Comparison of ENCODE assay signal across 5 fruit fly cellular contexts in the genomic region with DNA sequence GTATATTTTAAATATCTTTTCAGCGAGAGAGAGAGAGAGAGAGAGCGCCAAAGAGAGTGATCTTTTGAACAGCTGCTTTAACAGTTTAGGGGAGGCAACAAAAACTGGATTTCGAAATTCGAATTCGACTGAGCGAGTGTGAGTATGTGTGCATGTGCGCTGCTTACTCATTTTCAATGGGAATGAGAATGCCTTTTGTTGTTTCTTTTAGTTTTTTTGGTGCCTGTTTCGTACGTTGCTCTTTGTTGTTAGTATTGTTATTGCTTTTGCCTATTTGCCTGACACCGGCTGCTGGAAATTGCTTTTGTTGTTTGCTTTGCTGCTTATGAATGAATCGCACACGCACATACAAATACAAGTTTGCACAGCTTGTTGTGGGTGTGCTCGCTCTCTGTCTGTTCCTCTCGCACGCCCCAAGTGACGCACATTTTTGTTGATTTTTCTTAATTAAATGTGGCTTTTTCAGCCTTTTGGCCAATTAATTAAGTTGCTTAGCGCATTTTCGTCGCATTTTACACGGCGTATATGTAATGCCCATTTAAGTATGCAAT.
TF ChIP-seq lines count a peak whose summit lies in the region.

No protein-coding gene starts in this region.

- TF ChIP-seq CTCF in whole organism, embryonic (GFP tag; optimal IDR thresholded peaks at IDR 0.05; lab: Kevin White, UChicago): no peak

TF ChIP-seq in whole organism, adult, 20 proteins besides CTCF, POLR2A, EP300 and RAD21:
- TF ChIP-seq Mnt (GFP tag; optimal IDR thresholded peaks at IDR 0.05; lab: Kevin White, UChicago) (peak; percentile 38), CG14711 (tag; optimal IDR thresholded peaks at IDR 0.05; lab: Kevin White, UChicago) (peak; percentile 3), CG11617 (GFP tag; optimal IDR thresholded peaks at IDR 0.05; lab: Kevin White, UChicago) (peak; percentile 51), CG1620 (GFP tag; optimal IDR thresholded peaks at IDR 0.05; lab: Kevin White, UChicago) (no peak), CG7045 (GFP tag; optimal IDR thresholded peaks at IDR 0.05; lab: Kevin White, UChicago) (peak; percentile 64), ovo (GFP tag; optimal IDR thresholded peaks at IDR 0.05; lab: Kevin White, UChicago) (no peak), tj (GFP tag; optimal IDR thresholded peaks at IDR 0.05; lab: Kevin White, UChicago) (peak; percentile 48), cnc (optimal IDR thresholded peaks at IDR 0.05; lab: Kevin White, UChicago) (no peak), cic (GFP tag; optimal IDR thresholded peaks at IDR 0.05; lab: Kevin White, UChicago) (peak; percentile 98), kay (GFP tag; lab: Kevin White, UChicago; ENCODE audit: borderline replicate concordance) (peak; percentile 98), Clk (GFP tag; optimal IDR thresholded peaks at IDR 0.05; lab: Kevin White, UChicago) (no peak), CG5204 (GFP tag; optimal IDR thresholded peaks at IDR 0.05; lab: Kevin White, UChicago) (no peak), CG7101 (tag; optimal IDR thresholded peaks at IDR 0.05; lab: Kevin White, UChicago) (peak; percentile 26), CG12768 (GFP tag; optimal IDR thresholded peaks at IDR 0.05; lab: Kevin White, UChicago) (peak; percentile 75), pad (GFP tag; optimal IDR thresholded peaks at IDR 0.05; lab: Kevin White, UChicago) (peak; percentile 77)

TF ChIP-seq in whole organism, embryonic, 481 proteins besides CTCF, POLR2A, EP300 and RAD21 (continues in another document):
- peak; percentile 80 for TF ChIP-seq caup (GFP tag; optimal IDR thresholded peaks at IDR 0.05; lab: Kevin White, UChicago; ENCODE audit: severe bottlenecking)
- peak; percentile 76 for TF ChIP-seq CG12071 (GFP tag; optimal IDR thresholded peaks at IDR 0.05; lab: Kevin White, UChicago)
- no peak for TF ChIP-seq Rx (GFP tag; IDR thresholded peaks at IDR 0.05; lab: Robert Waterston, UW)
- no peak for TF ChIP-seq Oli (tag; optimal IDR thresholded peaks at IDR 0.05; lab: Kevin White, UChicago)
- no peak for TF ChIP-seq z (GFP tag; IDR thresholded peaks at IDR 0.05; lab: Robert Waterston, UW)
- no peak for TF ChIP-seq slou (GFP tag; optimal IDR thresholded peaks at IDR 0.05; lab: Kevin White, UChicago)
- TF ChIP-seq hkb (optimal IDR thresholded peaks at IDR 0.05; lab: Kevin White, UChicago): no peak
- TF ChIP-seq hkb (GFP tag; IDR thresholded peaks at IDR 0.05; lab: Robert Waterston, UW): peak; percentile 68
- TF ChIP-seq tup (GFP tag; optimal IDR thresholded peaks at IDR 0.05; lab: Kevin White, UChicago): no peak
- TF ChIP-seq gcm (GFP tag; optimal IDR thresholded peaks at IDR 0.05; lab: Kevin White, UChicago): no peak
- peak; percentile 59 for TF ChIP-seq CG2120 (GFP tag; optimal IDR thresholded peaks at IDR 0.05; lab: Kevin White, UChicago)
- TF ChIP-seq Asciz (GFP tag; optimal IDR thresholded peaks at IDR 0.05; lab: Kevin White, UChicago): peak; percentile 76
- peak; percentile 36 for TF ChIP-seq Dek (tag; optimal IDR thresholded peaks at IDR 0.05; lab: Kevin White, UChicago)
- TF ChIP-seq zfh1 (GFP tag; IDR thresholded peaks at IDR 0.05; lab: Robert Waterston, UW): peak; percentile 34; the same call in 1 of the 3 replicates
- no peak for TF ChIP-seq CG3847 (GFP tag; IDR thresholded peaks at IDR 0.05; lab: Robert Waterston, UW)
- TF ChIP-seq chm (GFP tag; IDR thresholded peaks at IDR 0.05; lab: Robert Waterston, UW): peak; percentile 16; the same call in 1 of the 2 replicates
- TF ChIP-seq sug (tag; optimal IDR thresholded peaks at IDR 0.05; lab: Kevin White, UChicago): peak; percentile 44
- no peak for TF ChIP-seq bigmax (GFP tag; optimal IDR thresholded peaks at IDR 0.05; lab: Kevin White, UChicago)

TF ChIP-seq in whole organism, prepupa, 60 proteins besides CTCF, POLR2A, EP300 and RAD21 (continues in another document):
- peak; percentile 96 for TF ChIP-seq ss (GFP tag; optimal IDR thresholded peaks at IDR 0.05; lab: Kevin White, UChicago)
- peak; percentile 41 for TF ChIP-seq OdsH (GFP tag; optimal IDR thresholded peaks at IDR 0.05; lab: Kevin White, UChicago)
- peak; percentile 69 for TF ChIP-seq Sox14 (GFP tag; optimal IDR thresholded peaks at IDR 0.05; lab: Kevin White, UChicago)
- peak; percentile 95 for TF ChIP-seq CG9139 (GFP tag; optimal IDR thresholded peaks at IDR 0.05; lab: Kevin White, UChicago)
- TF ChIP-seq lz (GFP tag; optimal IDR thresholded peaks at IDR 0.05; lab: Kevin White, UChicago): no peak
- peak; percentile 65 for TF ChIP-seq vri (GFP tag; optimal IDR thresholded peaks at IDR 0.05; lab: Kevin White, UChicago)
- TF ChIP-seq eg (GFP tag; IDR thresholded peaks at IDR 0.05; lab: Robert Waterston, UW): peak; percentile 96
- peak; percentile 43 for TF ChIP-seq pdm3 (GFP tag; optimal IDR thresholded peaks at IDR 0.05; lab: Kevin White, UChicago)
- TF ChIP-seq Blimp-1 (GFP tag; optimal IDR thresholded peaks at IDR 0.05; lab: Kevin White, UChicago): no peak
- TF ChIP-seq cyc (GFP tag; optimal IDR thresholded peaks at IDR 0.05; lab: Kevin White, UChicago): no peak
- TF ChIP-seq CG6163 (GFP tag; IDR thresholded peaks at IDR 0.05; lab: Robert Waterston, UW): peak; percentile 96
- TF ChIP-seq CG11294 (GFP tag; IDR thresholded peaks at IDR 0.05; lab: Robert Waterston, UW): peak; percentile 38; the same call in 1 of the 2 replicates
- peak; percentile 92 for TF ChIP-seq CG16779 (tag; optimal IDR thresholded peaks at IDR 0.05; lab: Kevin White, UChicago)
- TF ChIP-seq CG11902 (GFP tag; optimal IDR thresholded peaks at IDR 0.05; lab: Kevin White, UChicago): no peak
- peak; percentile 96 for TF ChIP-seq CG6276 (GFP tag; optimal IDR thresholded peaks at IDR 0.05; lab: Kevin White, UChicago)
- peak; percentile 84 for TF ChIP-seq CG3032 (tag; optimal IDR thresholded peaks at IDR 0.05; lab: Kevin White, UChicago)
- no peak for TF ChIP-seq Ets21C (GFP tag; optimal IDR thresholded peaks at IDR 0.05; lab: Kevin White, UChicago)
- peak; percentile 56 for TF ChIP-seq CG8632 (GFP tag; optimal IDR thresholded peaks at IDR 0.05; lab: Kevin White, UChicago)

TF ChIP-seq in whole organism, pupa, 21 proteins besides CTCF, POLR2A, EP300 and RAD21 (continues in another document):
- TF ChIP-seq Ets98B (GFP tag; IDR thresholded peaks at IDR 0.05; lab: Robert Waterston, UW) (peak; percentile 93), gl (tag; optimal IDR thresholded peaks at IDR 0.05; lab: Kevin White, UChicago) (peak; percentile 99), fd96Ca (GFP tag; IDR thresholded peaks at IDR 0.05; lab: Robert Waterston, UW) (peak; percentile 90), CG15710 (tag; optimal IDR thresholded peaks at IDR 0.05; lab: Kevin White, UChicago) (peak; percentile 80), CG14655 (GFP tag; optimal IDR thresholded peaks at IDR 0.05; lab: Kevin White, UChicago) (peak; percentile 89), CG8301 (tag; optimal IDR thresholded peaks at IDR 0.05; lab: Kevin White, UChicago) (peak; percentile 86), EcR (GFP tag; optimal IDR thresholded peaks at IDR 0.05; lab: Kevin White, UChicago) (peak; percentile 97), Pif1A (GFP tag; optimal IDR thresholded peaks at IDR 0.05; lab: Kevin White, UChicago) (peak; percentile 85), CG17806 (tag; optimal IDR thresholded peaks at IDR 0.05; lab: Kevin White, UChicago) (peak; percentile 74), CG12605 (GFP tag; IDR thresholded peaks at IDR 0.05; lab: Robert Waterston, UW) (peak; percentile 98), D1 (tag; optimal IDR thresholded peaks at IDR 0.05; lab: Kevin White, UChicago) (peak; percentile 66), Pif1B (GFP tag; optimal IDR thresholded peaks at IDR 0.05; lab: Kevin White, UChicago) (peak; percentile 81), CG32121 (GFP tag; IDR thresholded peaks at IDR 0.05; lab: Robert Waterston, UW) (peak; percentile 87), CG4496 (GFP tag; IDR thresholded peaks at IDR 0.05; lab: Robert Waterston, UW) (peak; percentile 94), rn (GFP tag; IDR thresholded peaks at IDR 0.05; lab: Robert Waterston, UW) (peak; percentile 64; the same call in 1 of the 2 replicates), CG34367 (tag; optimal IDR thresholded peaks at IDR 0.05; lab: Kevin White, UChicago) (peak; percentile 92), CG9948 (tag; optimal IDR thresholded peaks at IDR 0.05; lab: Kevin White, UChicago) (peak; percentile 76), Snoo (tag; optimal IDR thresholded peaks at IDR 0.05; lab: Kevin White, UChicago) (peak; percentile 33), CG10348 (GFP tag; IDR thresholded peaks at IDR 0.05; lab: Robert Waterston, UW) (no peak), CG13204 (GFP tag; optimal IDR thresholded peaks at IDR 0.05; lab: Kevin White, UChicago) (peak; percentile 93)

TF ChIP-seq in whole organism, wandering third instar larva, 38 proteins besides CTCF, POLR2A, EP300 and RAD21 (continues in another document):
- peak; percentile 86 for TF ChIP-seq jim (GFP tag; optimal IDR thresholded peaks at IDR 0.05; lab: Kevin White, UChicago)
- no peak for TF ChIP-seq Abd-B (GFP tag; optimal IDR thresholded peaks at IDR 0.05; lab: Kevin White, UChicago)
- TF ChIP-seq brk (GFP tag; optimal IDR thresholded peaks at IDR 0.05; lab: Kevin White, UChicago): peak; percentile 71
- peak; percentile 27 for TF ChIP-seq CG9705 (GFP tag; optimal IDR thresholded peaks at IDR 0.05; lab: Kevin White, UChicago)
- TF ChIP-seq Mio (GFP tag; optimal IDR thresholded peaks at IDR 0.05; lab: Kevin White, UChicago): no peak
- TF ChIP-seq foxo (GFP tag; optimal IDR thresholded peaks at IDR 0.05; lab: Kevin White, UChicago): peak in 1 of 2 experiments; percentile 54
- TF ChIP-seq Hr83 (GFP tag; optimal IDR thresholded peaks at IDR 0.05; lab: Kevin White, UChicago; ENCODE audit: poor library complexity, severe bottlenecking): peak; percentile 98
- TF ChIP-seq sv (GFP tag; optimal IDR thresholded peaks at IDR 0.05; lab: Kevin White, UChicago): no peak
- TF ChIP-seq dsf (GFP tag; optimal IDR thresholded peaks at IDR 0.05; lab: Kevin White, UChicago; ENCODE audit: borderline replicate concordance): peak; percentile 7
- TF ChIP-seq h (GFP tag; optimal IDR thresholded peaks at IDR 0.05; lab: Kevin White, UChicago): peak; percentile 81
- no peak for TF ChIP-seq CG32264 (GFP tag; optimal IDR thresholded peaks at IDR 0.05; lab: Kevin White, UChicago)
- TF ChIP-seq ey (GFP tag; optimal IDR thresholded peaks at IDR 0.05; lab: Kevin White, UChicago): peak; percentile 42
- TF ChIP-seq fru (GFP tag; optimal IDR thresholded peaks at IDR 0.05; lab: Kevin White, UChicago): peak; percentile 53
- TF ChIP-seq usp (GFP tag; optimal IDR thresholded peaks at IDR 0.05; lab: Kevin White, UChicago): no peak
- TF ChIP-seq tai (GFP tag; optimal IDR thresholded peaks at IDR 0.05; lab: Kevin White, UChicago): peak; percentile 90
- TF ChIP-seq br (GFP tag; optimal IDR thresholded peaks at IDR 0.05; lab: Kevin White, UChicago): peak; percentile 80
- TF ChIP-seq OdsH (GFP tag; optimal IDR thresholded peaks at IDR 0.05; lab: Kevin White, UChicago): peak; percentile 87
- peak; percentile 24 for TF ChIP-seq woc (GFP tag; optimal IDR thresholded peaks at IDR 0.05; lab: Kevin White, UChicago)
- TF ChIP-seq psq (GFP tag; optimal IDR thresholded peaks at IDR 0.05; lab: Kevin White, UChicago): peak; percentile 71
- TF ChIP-seq Myc (optimal IDR thresholded peaks at IDR 0.05; lab: Kevin White, UChicago): no peak
- TF ChIP-seq dmrt93B (GFP tag; optimal IDR thresholded peaks at IDR 0.05; lab: Kevin White, UChicago): no peak
- peak; percentile 94 for TF ChIP-seq Jra (GFP tag; optimal IDR thresholded peaks at IDR 0.05; lab: Kevin White, UChicago)
